Worm (Caenorhabditis elegans): Measurements from ENCODE around the gene K04C1.2.

DNA sequence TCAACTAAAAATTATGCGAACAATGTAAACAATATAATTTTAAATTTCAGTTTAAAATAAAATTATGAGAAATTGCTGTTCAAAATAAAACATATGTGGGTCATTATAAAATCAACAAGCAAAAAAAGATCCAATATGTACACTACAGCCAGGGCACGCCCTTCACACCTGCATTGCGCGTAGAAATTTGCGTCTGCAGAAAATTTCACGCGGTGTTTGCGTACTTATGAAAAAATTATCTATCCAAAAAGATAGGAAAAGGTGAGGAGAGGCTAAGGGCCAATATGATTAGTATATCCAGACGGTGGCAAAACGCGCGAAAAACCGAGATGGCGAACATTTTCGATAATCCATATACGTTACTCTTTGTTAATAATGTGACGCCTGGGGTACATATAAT lies 6.0 kb downstream of the K04C1.2 start:
- TF ChIP-seq mep-1 (tag; optimal IDR thresholded peaks at IDR 0.05) (no peak), ceh-83 (GFP tag; optimal IDR thresholded peaks at IDR 0.05) (no peak), nhr-237 (tag; optimal IDR thresholded peaks at IDR 0.05) (no peak), nhr-76 (tag; optimal IDR thresholded peaks at IDR 0.05) (no peak), cnd-1 (tag; optimal IDR thresholded peaks at IDR 0.05) (no peak), ces-1 (GFP tag; optimal IDR thresholded peaks at IDR 0.05) (no peak), lin-13 (tag; optimal IDR thresholded peaks at IDR 0.05) (no peak), pha-4 (tag; optimal IDR thresholded peaks at IDR 0.05) (no peak), mab-5 (tag; optimal IDR thresholded peaks at IDR 0.05) (no peak), unc-62 (GFP tag; optimal IDR thresholded peaks at IDR 0.05) (no peak), blmp-1 (tag; optimal IDR thresholded peaks at IDR 0.05) (no peak)
